Worm (Caenorhabditis elegans): ENCODE results near the gene F28B12.6.

- TF ChIP-seq W03F9.2 (tag; optimal IDR thresholded peaks at IDR 0.05) (peak; percentile 16), dao-5 (tag; optimal IDR thresholded peaks at IDR 0.05) (no peak)
Measured at ce11 chrII:5899865-5900486, 40.7 kb upstream of the F28B12.6 start.
